Worm (Caenorhabditis elegans) whole organism, mixed stage, embryonic: Measurements from ENCODE around the gene fbxa-113.

Experiments used
- bed-3 ChIP-seq: fragments of 200-800 bp; sonication (Bioruptor generic); optimal IDR thresholded peaks from 3 replicates; lab custom pipeline; 2018; ENCODE audit warnings: mild to moderate bottlenecking, missing genetic modification characterization, moderate library complexity, missing compliant biosample characterization
- blmp-1 ChIP-seq: fragments of 150-350 bp; optimal IDR thresholded peaks from 2 replicates; lab custom pipeline; 2014; ENCODE audit warnings: missing biosample characterization, missing genetic modification characterization
- ceh-39 ChIP-seq: fragments of 150-350 bp; optimal IDR thresholded peaks from 2 replicates; lab custom pipeline; 2014; ENCODE audit warnings: missing biosample characterization, missing genetic modification characterization
- ces-1 ChIP-seq: fragments of 150-350 bp; optimal IDR thresholded peaks from 2 replicates; lab custom pipeline; 2014; ENCODE audit warnings: missing biosample characterization, missing genetic modification reagents, missing genetic modification characterization
- elt-1 ChIP-seq: sonication (generic microtip); optimal IDR thresholded peaks from 2 replicates; lab custom pipeline; 2017; ENCODE audit warnings: missing genetic modification characterization, mild to moderate bottlenecking, missing compliant biosample characterization, antibody characterized with exemption, moderate library complexity, borderline replicate concordance; ENCODE audit not compliant: insufficient read depth
- elt-3 ChIP-seq: fragments of 150-350 bp; optimal IDR thresholded peaks from 2 replicates; lab custom pipeline; 2014; ENCODE audit warnings: missing biosample characterization, missing genetic modification characterization
- lsy-2 ChIP-seq: fragments of 150-350 bp; optimal IDR thresholded peaks from 2 replicates; lab custom pipeline; 2014; ENCODE audit warnings: missing biosample characterization, missing genetic modification characterization
- mab-5 ChIP-seq: fragments of 150-350 bp; optimal IDR thresholded peaks from 2 replicates; lab custom pipeline; 2014; ENCODE audit warnings: missing biosample characterization, missing genetic modification characterization
- mep-1 ChIP-seq: fragments of 150-350 bp; optimal IDR thresholded peaks from 2 replicates; lab custom pipeline; 2017; ENCODE audit warnings: missing biosample characterization, missing genetic modification reagents, missing genetic modification characterization, inconsistent platforms
- nhr-12 ChIP-seq: fragments of 150-350 bp; optimal IDR thresholded peaks from 2 replicates; lab custom pipeline; 2014; ENCODE audit warnings: missing biosample characterization, missing genetic modification characterization
- nhr-28 ChIP-seq: fragments of 150-350 bp; optimal IDR thresholded peaks from 2 replicates; lab custom pipeline; 2014; ENCODE audit warnings: missing biosample characterization, missing genetic modification characterization
- unc-62 ChIP-seq: fragments of 150-350 bp; optimal IDR thresholded peaks from 2 replicates; lab custom pipeline; 2014; ENCODE audit warnings: missing biosample characterization, missing genetic modification reagents, missing genetic modification characterization
- ztf-11 ChIP-seq: fragments of 150-350 bp; optimal IDR thresholded peaks from 2 replicates; lab custom pipeline; 2014; ENCODE audit warnings: missing biosample characterization, missing genetic modification characterization

- TF ChIP-seq unc-62 (GFP tag; lab: Kevin White, UChicago) (no peak), mab-5 (tag; lab: Kevin White, UChicago) (no peak), nhr-28 (tag; lab: Kevin White, UChicago) (no peak), ztf-11 (tag; lab: Kevin White, UChicago) (no peak), ceh-39 (no peak), nhr-12 (tag; lab: Kevin White, UChicago) (no peak), elt-1 (no peak), ces-1 (GFP tag; lab: Kevin White, UChicago) (no peak), lsy-2 (tag; lab: Kevin White, UChicago) (no peak), blmp-1 (no peak), elt-3 (tag; lab: Kevin White, UChicago) (no peak), bed-3 (GFP tag; lab: Kevin White, UChicago) (no peak), mep-1 (tag; lab: Kevin White, UChicago) (no peak)
Measured at ce11 chrV:20192102-20192880, 10.9 kb upstream of the fbxa-113 start, which contains the start of the genes fbxa-115 and Y113G7B.27.
